Comparison of ENCODE assay signal across 4 fruit fly cellular contexts in the genomic region with DNA sequence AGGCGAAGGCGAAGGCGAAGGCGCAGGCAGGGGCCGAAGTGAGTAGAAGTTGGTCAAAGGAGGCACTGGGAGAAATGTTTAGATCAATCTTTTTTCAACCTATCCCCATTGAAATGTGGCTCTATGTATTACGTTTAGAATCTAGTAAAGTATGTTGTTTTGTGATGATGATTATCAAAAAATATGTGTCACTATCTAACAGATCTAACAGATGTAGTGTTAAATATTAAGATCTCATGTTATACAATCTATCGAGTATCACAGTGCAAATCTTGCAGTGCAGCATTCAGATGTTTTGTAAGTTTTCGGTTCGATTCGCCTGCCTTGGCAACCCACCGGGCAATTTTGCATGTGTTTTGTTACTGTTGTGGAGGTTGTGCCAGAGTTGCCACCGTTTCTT.
A peak's percentile ranks its signal among the peaks of the same experiment; 100 is the strongest.
TF ChIP-seq lines count a peak whose summit lies in the region.

No protein-coding gene starts in this region.

- no peak for TF ChIP-seq CTCF in whole organism, embryonic (GFP tag; optimal IDR thresholded peaks at IDR 0.05; lab: Kevin White, UChicago)

TF ChIP-seq in whole organism, embryonic, 481 proteins besides CTCF, POLR2A, EP300 and RAD21:
- TF ChIP-seq ap (GFP tag; IDR thresholded peaks at IDR 0.05; lab: Robert Waterston, UW) (no peak), CG11247 (GFP tag; IDR thresholded peaks at IDR 0.05; lab: Robert Waterston, UW) (no peak), Drgx (GFP tag; IDR thresholded peaks at IDR 0.05; lab: Robert Waterston, UW) (peak; percentile 64)

TF ChIP-seq in whole organism, prepupa, 60 proteins besides CTCF, POLR2A, EP300 and RAD21:
- TF ChIP-seq Eip93F (GFP tag; optimal IDR thresholded peaks at IDR 0.05; lab: Kevin White, UChicago) (no peak), CG7368 (GFP tag; optimal IDR thresholded peaks at IDR 0.05; lab: Kevin White, UChicago) (no peak), Gug (GFP tag; IDR thresholded peaks at IDR 0.05; lab: Robert Waterston, UW) (0 out of 2 replicates have a peak, but pooled peaks have one; percentile 11), CG3919 (GFP tag; optimal IDR thresholded peaks at IDR 0.05; lab: Kevin White, UChicago) (peak; percentile 21), Eip75B (GFP tag; optimal IDR thresholded peaks at IDR 0.05; lab: Kevin White, UChicago) (no peak), cyc (GFP tag; optimal IDR thresholded peaks at IDR 0.05; lab: Kevin White, UChicago) (no peak), Hr39 (GFP tag; optimal IDR thresholded peaks at IDR 0.05; lab: Kevin White, UChicago) (peak; percentile 12), CG6276 (GFP tag; optimal IDR thresholded peaks at IDR 0.05; lab: Kevin White, UChicago) (peak; percentile 59), CG6854 (GFP tag; optimal IDR thresholded peaks at IDR 0.05; lab: Kevin White, UChicago) (no peak), eg (GFP tag; IDR thresholded peaks at IDR 0.05; lab: Robert Waterston, UW) (peak; percentile 16; the same call in 1 of the 3 replicates), salr (GFP tag; optimal IDR thresholded peaks at IDR 0.05; lab: Kevin White, UChicago) (peak in 1 of 2 experiments; percentile 11), Lpt (GFP tag; optimal IDR thresholded peaks at IDR 0.05; lab: Kevin White, UChicago) (peak; percentile 3), dsx (GFP tag; optimal IDR thresholded peaks at IDR 0.05; lab: Kevin White, UChicago; ENCODE audit: poor library complexity, severe bottlenecking) (no peak), Sox14 (GFP tag; optimal IDR thresholded peaks at IDR 0.05; lab: Kevin White, UChicago) (peak; percentile 12), Hr4 (GFP tag; optimal IDR thresholded peaks at IDR 0.05; lab: Kevin White, UChicago) (peak; percentile 67), dac (GFP tag; optimal IDR thresholded peaks at IDR 0.05; lab: Kevin White, UChicago) (peak; percentile 4), CG4318 (GFP tag; optimal IDR thresholded peaks at IDR 0.05; lab: Kevin White, UChicago) (peak; percentile 16), Eip78C (GFP tag; lab: Kevin White, UChicago) (peak; percentile 61), pdm3 (GFP tag; optimal IDR thresholded peaks at IDR 0.05; lab: Kevin White, UChicago) (peak; percentile 9), svp (GFP tag; lab: Kevin White, UChicago) (peak; percentile 26), OdsH (GFP tag; optimal IDR thresholded peaks at IDR 0.05; lab: Kevin White, UChicago) (peak; percentile 11), achi (GFP tag; optimal IDR thresholded peaks at IDR 0.05; lab: Kevin White, UChicago) (peak; percentile 22), net (GFP tag; optimal IDR thresholded peaks at IDR 0.05; lab: Kevin White, UChicago) (peak; percentile 30), CG8119 (GFP tag; IDR thresholded peaks at IDR 0.05; lab: Robert Waterston, UW) (peak; percentile 67; the same call in 2 of the 3 replicates), CG15336 (GFP tag; IDR thresholded peaks at IDR 0.05; lab: Robert Waterston, UW) (peak; percentile 66), CG31627 (GFP tag; optimal IDR thresholded peaks at IDR 0.05; lab: Kevin White, UChicago) (no peak), CG32006 (GFP tag; optimal IDR thresholded peaks at IDR 0.05; lab: Kevin White, UChicago) (peak; percentile 79)

TF ChIP-seq in whole organism, pupa, 21 proteins besides CTCF, POLR2A, EP300 and RAD21:
- TF ChIP-seq gl (tag; optimal IDR thresholded peaks at IDR 0.05; lab: Kevin White, UChicago), result no peak
- TF ChIP-seq CG4496 (GFP tag; IDR thresholded peaks at IDR 0.05; lab: Robert Waterston, UW), result no peak
- no peak for TF ChIP-seq fd96Ca (GFP tag; IDR thresholded peaks at IDR 0.05; lab: Robert Waterston, UW)
- TF ChIP-seq CG12605 (GFP tag; IDR thresholded peaks at IDR 0.05; lab: Robert Waterston, UW), result no peak
- TF ChIP-seq CG32121 (GFP tag; IDR thresholded peaks at IDR 0.05; lab: Robert Waterston, UW), result peak; percentile 55; the same call in 1 of the 2 replicates
- TF ChIP-seq CG34367 (tag; optimal IDR thresholded peaks at IDR 0.05; lab: Kevin White, UChicago), result no peak
- no peak for TF ChIP-seq CG17806 (tag; optimal IDR thresholded peaks at IDR 0.05; lab: Kevin White, UChicago)
- no peak for TF ChIP-seq CG15710 (tag; optimal IDR thresholded peaks at IDR 0.05; lab: Kevin White, UChicago)
- peak; percentile 64 for TF ChIP-seq CG14655 (GFP tag; optimal IDR thresholded peaks at IDR 0.05; lab: Kevin White, UChicago)
- TF ChIP-seq EcR (GFP tag; optimal IDR thresholded peaks at IDR 0.05; lab: Kevin White, UChicago), result no peak
- no peak for TF ChIP-seq CG9948 (tag; optimal IDR thresholded peaks at IDR 0.05; lab: Kevin White, UChicago)
- no peak for TF ChIP-seq D1 (tag; optimal IDR thresholded peaks at IDR 0.05; lab: Kevin White, UChicago)
- no peak for TF ChIP-seq CG13204 (GFP tag; optimal IDR thresholded peaks at IDR 0.05; lab: Kevin White, UChicago)
- TF ChIP-seq CG10348 (GFP tag; IDR thresholded peaks at IDR 0.05; lab: Robert Waterston, UW), result no peak
- no peak for TF ChIP-seq CG8159 (tag; optimal IDR thresholded peaks at IDR 0.05; lab: Kevin White, UChicago)
- no peak for TF ChIP-seq rn (GFP tag; IDR thresholded peaks at IDR 0.05; lab: Robert Waterston, UW)
- no peak for TF ChIP-seq Pif1B (GFP tag; optimal IDR thresholded peaks at IDR 0.05; lab: Kevin White, UChicago)
- no peak for TF ChIP-seq Snoo (tag; optimal IDR thresholded peaks at IDR 0.05; lab: Kevin White, UChicago)
- peak; percentile 8 for TF ChIP-seq Pif1A (GFP tag; optimal IDR thresholded peaks at IDR 0.05; lab: Kevin White, UChicago)
- peak; percentile 63 for TF ChIP-seq CG8301 (tag; optimal IDR thresholded peaks at IDR 0.05; lab: Kevin White, UChicago)
- TF ChIP-seq Ets98B (GFP tag; IDR thresholded peaks at IDR 0.05; lab: Robert Waterston, UW), result 0 out of 2 replicates have a peak, but pooled peaks have one; percentile 17

TF ChIP-seq in whole organism, wandering third instar larva, 38 proteins besides CTCF, POLR2A, EP300 and RAD21:
- TF ChIP-seq OdsH (GFP tag; optimal IDR thresholded peaks at IDR 0.05; lab: Kevin White, UChicago), result no peak
- peak; percentile 6 for TF ChIP-seq rgr (GFP tag; optimal IDR thresholded peaks at IDR 0.05; lab: Kevin White, UChicago)
- no peak for TF ChIP-seq HLH106 (tag; optimal IDR thresholded peaks at IDR 0.05; lab: Kevin White, UChicago)
- no peak for TF ChIP-seq N (GFP tag; optimal IDR thresholded peaks at IDR 0.05; lab: Kevin White, UChicago)
- TF ChIP-seq h (GFP tag; optimal IDR thresholded peaks at IDR 0.05; lab: Kevin White, UChicago), result peak; percentile 35
- no peak for TF ChIP-seq Hr83 (GFP tag; optimal IDR thresholded peaks at IDR 0.05; lab: Kevin White, UChicago; ENCODE audit: poor library complexity, severe bottlenecking)
- TF ChIP-seq foxo (GFP tag; optimal IDR thresholded peaks at IDR 0.05; lab: Kevin White, UChicago), result peak in 1 of 2 experiments; percentile 16
- TF ChIP-seq psq (GFP tag; optimal IDR thresholded peaks at IDR 0.05; lab: Kevin White, UChicago), result peak; percentile 21
- peak; percentile 7 for TF ChIP-seq fru (GFP tag; optimal IDR thresholded peaks at IDR 0.05; lab: Kevin White, UChicago)

Comparison
In these comparisons a context has a peak if more than half of its experiments do, and no peak if none do; other contexts are left out.
1. Of the 7 proteins assayed by ChIP-seq in both whole organism, embryonic and whole organism, prepupa: peak only in whole organism, embryonic: none; only in whole organism, prepupa: Gug, Hr39 and Lpt; in both: none; in neither: 4.